Fruit fly (Drosophila melanogaster) whole organism, embryonic: ENCODE measurements around the gene synr.

Experiments
- B-H2 ChIP-seq: fragments of 200-800 bp; sonication (Bioruptor generic); optimal IDR thresholded peaks from 2 replicates; lab custom pipeline; 2018; ENCODE audit warnings: missing biosample characterization, mild to moderate bottlenecking, missing genetic modification characterization
- CG10321 ChIP-seq: fragments of 200-800 bp; sonication (Bioruptor generic); IDR thresholded peaks from 2 replicates; pipeline ENCODE4 v1.3.6; 2022; ENCODE audit warnings: missing biosample characterization, missing genetic modification characterization
- CG11695 ChIP-seq: fragments of 200-800 bp; sonication (Bioruptor generic); IDR thresholded peaks from 3 replicates; pipeline ENCODE4 v1.3.6; 2022; ENCODE audit warnings: missing biosample characterization, missing genetic modification characterization
- CG13624 ChIP-seq: fragments of 200-800 bp; sonication (Bioruptor generic); optimal IDR thresholded peaks from 2 replicates; lab custom pipeline; 2016; ENCODE audit warnings: missing biosample characterization, missing genetic modification characterization
- CG17385 ChIP-seq: fragments of 200-800 bp; sonication (Bioruptor generic); optimal IDR thresholded peaks from 3 replicates; lab custom pipeline; 2018; ENCODE audit warnings: missing biosample characterization, mild to moderate bottlenecking, missing genetic modification characterization
- CG18262 ChIP-seq: fragments of 200-800 bp; optimal IDR thresholded peaks from 3 replicates; lab custom pipeline; 2019; ENCODE audit warnings: missing biosample characterization, mild to moderate bottlenecking, missing genetic modification characterization, moderate library complexity
- CG18599 ChIP-seq: fragments of 200-800 bp; sonication (Bioruptor generic); optimal IDR thresholded peaks from 3 replicates; lab custom pipeline; 2017; ENCODE audit warnings: missing biosample characterization, missing genetic modification characterization, mild to moderate bottlenecking, moderate library complexity, missing genetic modification reagents
- CG2120 ChIP-seq: fragments of 200-800 bp; sonication (Bioruptor generic); optimal IDR thresholded peaks from 3 replicates; lab custom pipeline; 2016; ENCODE audit warnings: missing biosample characterization, missing genetic modification characterization
- CG2875 ChIP-seq: fragments of 200-800 bp; sonication (Bioruptor generic); optimal IDR thresholded peaks from 2 replicates; lab custom pipeline; 2017; ENCODE audit warnings: missing biosample characterization, mild to moderate bottlenecking, missing genetic modification characterization, missing genetic modification reagents
- CG30020 ChIP-seq: fragments of 200-800 bp; optimal IDR thresholded peaks from 2 replicates; lab custom pipeline; 2019; ENCODE audit warnings: missing biosample characterization, mild to moderate bottlenecking, missing genetic modification characterization, moderate library complexity
- CG32532 ChIP-seq: fragments of 200-800 bp; sonication (Bioruptor generic); IDR thresholded peaks from 2 replicates; pipeline ENCODE4 v1.3.6; 2022; ENCODE audit warnings: missing biosample characterization, missing genetic modification characterization
- CG34376 ChIP-seq: fragments of 200-800 bp; sonication (Bioruptor generic); optimal IDR thresholded peaks from 2 replicates; lab custom pipeline; 2018; ENCODE audit warnings: missing biosample characterization, mild to moderate bottlenecking, missing genetic modification characterization
- CG4424 ChIP-seq: fragments of 200-800 bp; sonication (Bioruptor generic); optimal IDR thresholded peaks from 3 replicates; lab custom pipeline; 2016; ENCODE audit warnings: missing biosample characterization, missing genetic modification characterization
- CG6765 ChIP-seq: fragments of 200-800 bp; sonication (Bioruptor generic); optimal IDR thresholded peaks from 3 replicates; lab custom pipeline; 2017; ENCODE audit warnings: missing biosample characterization, mild to moderate bottlenecking, missing genetic modification characterization
- CG7987 ChIP-seq: fragments of 200-800 bp; sonication (Bioruptor generic); optimal IDR thresholded peaks from 2 replicates; lab custom pipeline; 2018; ENCODE audit warnings: missing biosample characterization, mild to moderate bottlenecking, missing genetic modification characterization, moderate library complexity
- CG9797 ChIP-seq: fragments of 200-800 bp; sonication (Bioruptor generic); optimal IDR thresholded peaks from 3 replicates; lab custom pipeline; 2018; ENCODE audit warnings: missing biosample characterization, mild to moderate bottlenecking, missing genetic modification characterization
- CkIIα-i1 ChIP-seq: fragments of 200-800 bp; sonication (Bioruptor generic); IDR thresholded peaks from 2 replicates; pipeline ENCODE4 v1.3.6; 2022; ENCODE audit warnings: missing biosample characterization, missing genetic modification characterization
- Dbx ChIP-seq: fragments of 200-800 bp; sonication (Bioruptor generic); IDR thresholded peaks from 3 replicates; pipeline ENCODE4 v1.3.6; 2022; ENCODE audit warnings: missing biosample characterization, missing genetic modification characterization
- Deaf1 ChIP-seq: fragments of 200-800 bp; optimal IDR thresholded peaks from 3 replicates; lab custom pipeline; 2019; ENCODE audit warnings: missing biosample characterization, mild to moderate bottlenecking, missing genetic modification characterization, moderate library complexity
- Dek ChIP-seq: fragments of 200-800 bp; sonication (Bioruptor generic); optimal IDR thresholded peaks from 3 replicates; lab custom pipeline; 2019; ENCODE audit warnings: missing biosample characterization, mild to moderate bottlenecking, missing genetic modification characterization, moderate library complexity
- Drgx ChIP-seq: fragments of 200-800 bp; sonication (Bioruptor generic); IDR thresholded peaks from 2 replicates; pipeline ENCODE4 v1.3.6; 2022; ENCODE audit warnings: missing biosample characterization, missing genetic modification characterization
- Fer1 ChIP-seq: fragments of 200-800 bp; sonication (Bioruptor generic); optimal IDR thresholded peaks from 2 replicates; lab custom pipeline; 2017; ENCODE audit warnings: missing biosample characterization, mild to moderate bottlenecking, missing genetic modification characterization
- HmgD ChIP-seq: fragments of 200-800 bp; sonication (Bioruptor generic); optimal IDR thresholded peaks from 3 replicates; lab custom pipeline; 2016; ENCODE audit warnings: missing biosample characterization, missing genetic modification characterization
- Hsf ChIP-seq: fragments of 200-800 bp; sonication (Bioruptor generic); optimal IDR thresholded peaks from 3 replicates; lab custom pipeline; 2016; ENCODE audit warnings: missing biosample characterization, missing genetic modification characterization
- Med ChIP-seq: fragments of 200-800 bp; sonication (Bioruptor generic); peaks from one replicate; lab custom pipeline; 2016; ENCODE audit warnings: missing biosample characterization, missing genetic modification characterization, mild to moderate bottlenecking, inconsistent platforms, moderate library complexity
- Meics ChIP-seq: fragments of 200-800 bp; sonication (Bioruptor generic); optimal IDR thresholded peaks from 2 replicates; lab custom pipeline; 2017; ENCODE audit warnings: missing biosample characterization, mild to moderate bottlenecking, missing genetic modification characterization
- Mrtf ChIP-seq: fragments of 200-800 bp; sonication (Bioruptor generic); IDR thresholded peaks from 3 replicates; pipeline ENCODE4 v1.3.6; 2022; ENCODE audit warnings: missing biosample characterization, missing genetic modification characterization
- Nf-YB ChIP-seq: fragments of 200-800 bp; sonication (Bioruptor generic); optimal IDR thresholded peaks from 3 replicates; lab custom pipeline; 2019; ENCODE audit warnings: missing biosample characterization, mild to moderate bottlenecking, missing genetic modification characterization, moderate library complexity
- Oaz ChIP-seq: fragments of 200-800 bp; sonication (Bioruptor generic); IDR thresholded peaks from 2 replicates; pipeline ENCODE4 v1.3.6; 2022; ENCODE audit warnings: missing biosample characterization, missing genetic modification characterization
- Ravus ChIP-seq: fragments of 200-800 bp; sonication (Bioruptor generic); IDR thresholded peaks from 2 replicates; pipeline ENCODE4 v1.3.6; 2022; ENCODE audit warnings: missing biosample characterization, missing genetic modification characterization
- hth ChIP-seq: fragments of >200 bp; optimal IDR thresholded peaks from 2 replicates; lab custom pipeline; 2017; ENCODE audit warnings: inconsistent platforms
- lab ChIP-seq: fragments of 200-800 bp; sonication (Bioruptor generic); optimal IDR thresholded peaks from 3 replicates; lab custom pipeline; 2017; ENCODE audit warnings: missing biosample characterization, missing genetic modification characterization, mild to moderate bottlenecking, moderate library complexity, missing genetic modification reagents
- mirr ChIP-seq: fragments of 200-800 bp; sonication (Bioruptor generic); optimal IDR thresholded peaks from 3 replicates; lab custom pipeline; 2018; ENCODE audit warnings: missing biosample characterization, mild to moderate bottlenecking, missing genetic modification characterization
- oc ChIP-seq: fragments of 200-800 bp; sonication (Bioruptor generic); optimal IDR thresholded peaks from 2 replicates; lab custom pipeline; 2018; ENCODE audit warnings: missing biosample characterization, mild to moderate bottlenecking, missing genetic modification characterization, moderate library complexity
- odd ChIP-seq: fragments of 200-800 bp; sonication (Bioruptor generic); optimal IDR thresholded peaks from 2 replicates; lab custom pipeline; 2017; ENCODE audit warnings: missing biosample characterization, mild to moderate bottlenecking, missing genetic modification characterization
- p53 ChIP-seq: fragments of 200-800 bp; sonication (Bioruptor generic); optimal IDR thresholded peaks from 2 replicates; lab custom pipeline; 2016; ENCODE audit warnings: missing biosample characterization, missing genetic modification characterization
- pho ChIP-seq: fragments of 200-800 bp; sonication (Bioruptor generic); optimal IDR thresholded peaks from 2 replicates; lab custom pipeline; 2016; ENCODE audit warnings: missing biosample characterization, missing genetic modification characterization
- pnt ChIP-seq: fragments of 200-800 bp; sonication (Bioruptor generic); optimal IDR thresholded peaks from 3 replicates; lab custom pipeline; 2016; ENCODE audit warnings: missing biosample characterization, missing genetic modification characterization
- repo ChIP-seq: fragments of 200-800 bp; sonication (Bioruptor generic); optimal IDR thresholded peaks from 2 replicates; lab custom pipeline; 2016; ENCODE audit warnings: missing biosample characterization, missing genetic modification characterization
- scrt ChIP-seq: fragments of 200-800 bp; sonication (Bioruptor generic); optimal IDR thresholded peaks from 2 replicates; lab custom pipeline; 2018; ENCODE audit warnings: missing biosample characterization, mild to moderate bottlenecking, missing genetic modification characterization, moderate library complexity
- sd ChIP-seq: fragments of 200-800 bp; sonication (Bioruptor generic); optimal IDR thresholded peaks from 3 replicates; lab custom pipeline; 2018; ENCODE audit warnings: missing biosample characterization, mild to moderate bottlenecking, missing genetic modification characterization, moderate library complexity
- sisA ChIP-seq: fragments of 200-800 bp; sonication (Bioruptor generic); IDR thresholded peaks from 2 replicates; pipeline ENCODE4 v1.3.6; 2022; ENCODE audit warnings: missing biosample characterization, missing genetic modification characterization
- slbo ChIP-seq: fragments of 200-800 bp; sonication (Bioruptor generic); IDR thresholded peaks from 2 replicates; pipeline ENCODE4 v1.3.6; 2022; ENCODE audit warnings: missing biosample characterization, missing genetic modification characterization
- so ChIP-seq: fragments of 200-800 bp; sonication (Bioruptor generic); IDR thresholded peaks from 3 replicates; pipeline ENCODE4 v1.3.6; 2022; ENCODE audit warnings: missing biosample characterization, missing genetic modification characterization
- stc ChIP-seq: fragments of 200-800 bp; sonication (Bioruptor generic); IDR thresholded peaks from 2 replicates; pipeline ENCODE4 v1.3.6; 2022; ENCODE audit warnings: missing biosample characterization, missing genetic modification characterization
- stwl ChIP-seq: fragments of 200-800 bp; sonication (Bioruptor generic); optimal IDR thresholded peaks from 3 replicates; lab custom pipeline; 2018; ENCODE audit warnings: missing biosample characterization, mild to moderate bottlenecking, missing genetic modification characterization, moderate library complexity
- ttk ChIP-seq: fragments of 200-800 bp; sonication (Bioruptor generic); IDR thresholded peaks from 2 replicates; pipeline ENCODE4 v2.1.2; 2022; ENCODE audit warnings: missing biosample characterization, missing genetic modification characterization
- tx ChIP-seq: fragments of 200-800 bp; sonication (Bioruptor generic); optimal IDR thresholded peaks from 2 replicates; lab custom pipeline; 2016; ENCODE audit warnings: missing biosample characterization, missing genetic modification characterization
- wdn ChIP-seq: fragments of 200-800 bp; sonication (Bioruptor generic); IDR thresholded peaks from 2 replicates; pipeline ENCODE4 v1.3.6; 2022; ENCODE audit warnings: missing biosample characterization, missing genetic modification characterization

synr gene

dm6 chr2L:4928340-4928739 is 14.2 kb upstream of the synr start (continued):
- TF ChIP-seq CG4424 (GFP tag; lab: Kevin White, UChicago) (no peak), CkIIα-i1 (no peak), Oaz (GFP tag; lab: Robert Waterston, UW) (no peak), CG34376 (GFP tag; lab: Kevin White, UChicago) (peak; percentile 16), sd (tag; lab: Kevin White, UChicago) (no peak), slbo (no peak), Med (GFP tag; lab: Kevin White, UChicago) (peak; percentile 26), pho (GFP tag; lab: Kevin White, UChicago) (no peak), stc (GFP tag; lab: Robert Waterston, UW) (0 out of 2 replicates have a peak, but pooled peaks have one; percentile 22), Mrtf (GFP tag; lab: Robert Waterston, UW) (no peak), CG10321 (GFP tag; lab: Robert Waterston, UW) (no peak), Deaf1 (tag; lab: Kevin White, UChicago) (peak; percentile 91), CG7987 (GFP tag; lab: Kevin White, UChicago) (no peak), CG30020 (no peak), lab (peak; percentile 68), CG32532 (GFP tag; lab: Robert Waterston, UW) (peak; percentile 65; the same call in 1 of the 2 replicates), Drgx (GFP tag; lab: Robert Waterston, UW) (0 out of 2 replicates have a peak, but pooled peaks have one; percentile 22), Ravus (no peak), repo (GFP tag; lab: Kevin White, UChicago) (no peak), Hsf (GFP tag; lab: Kevin White, UChicago) (no peak), CG17385 (GFP tag; lab: Kevin White, UChicago) (peak; percentile 17), Dek (no peak), Nf-YB (GFP tag; lab: Kevin White, UChicago) (no peak), scrt (peak; percentile 81), tx (GFP tag; lab: Kevin White, UChicago) (no peak), Fer1 (GFP tag; lab: Kevin White, UChicago) (peak; percentile 79), sisA (GFP tag; lab: Robert Waterston, UW) (no peak), ttk (no peak), CG13624 (GFP tag; lab: Kevin White, UChicago) (no peak), CG9797 (GFP tag; lab: Kevin White, UChicago) (no peak), hth (no peak), CG6765 (GFP tag; lab: Kevin White, UChicago) (peak; percentile 58), p53 (GFP tag; lab: Kevin White, UChicago) (no peak), CG11695 (GFP tag; lab: Robert Waterston, UW) (no peak), pnt (GFP tag; lab: Kevin White, UChicago) (no peak), Dbx (GFP tag; lab: Robert Waterston, UW) (peak; percentile 57; the same call in 1 of the 3 replicates), so (0 out of 3 replicates have a peak, but pooled peaks have one; percentile 34), odd (GFP tag; lab: Kevin White, UChicago) (peak; percentile 20), CG18599 (GFP tag; lab: Kevin White, UChicago) (peak; percentile 73), HmgD (GFP tag; lab: Kevin White, UChicago) (no peak), CG2875 (GFP tag; lab: Kevin White, UChicago) (no peak), B-H2 (GFP tag; lab: Kevin White, UChicago) (peak; percentile 67), stwl (tag; lab: Kevin White, UChicago) (no peak), CG18262 (tag; lab: Kevin White, UChicago) (no peak), mirr (no peak), oc (tag; lab: Kevin White, UChicago) (no peak), CG2120 (GFP tag; lab: Kevin White, UChicago) (no peak), Meics (GFP tag; lab: Kevin White, UChicago) (peak; percentile 28), wdn (no peak)
